Worm (Caenorhabditis elegans): Measurements from ENCODE around the gene F13H10.5.

- TF ChIP-seq skn-1 (tag; optimal IDR thresholded peaks at IDR 0.05): no peak
- TF ChIP-seq peb-1 (tag; optimal IDR thresholded peaks at IDR 0.05): no peak
- TF ChIP-seq sma-3 (GFP tag; optimal IDR thresholded peaks at IDR 0.05): no peak
- TF ChIP-seq nhr-21 (tag; optimal IDR thresholded peaks at IDR 0.05): no peak
- no peak for TF ChIP-seq blmp-1 (tag; optimal IDR thresholded peaks at IDR 0.05; ENCODE audit: insufficient read depth)
- no peak for TF ChIP-seq snpc-4 (tag; optimal IDR thresholded peaks at IDR 0.05)
- no peak for TF ChIP-seq unc-55 (GFP tag; optimal IDR thresholded peaks at IDR 0.05)
- no peak for TF ChIP-seq ztf-4 (tag; optimal IDR thresholded peaks at IDR 0.05)
- no peak for TF ChIP-seq elt-3 (tag; optimal IDR thresholded peaks at IDR 0.05)
These were observed 39.3 kb downstream of the F13H10.5 start for ce11 chrIV:11030117-11030516.

Measured in whole organism, L2 larva.